Worm (Caenorhabditis elegans) whole organism, early embryonic: ENCODE measurements around the gene ceeh-1.

Experiments
- B0310.2 ChIP-seq: sonication (generic microtip); optimal IDR thresholded peaks from 2 replicates; lab custom pipeline; 2016; ENCODE audit warnings: mild to moderate bottlenecking, missing genetic modification characterization, missing compliant biosample characterization
- ama-1 ChIP-seq: fragments of 150-350 bp; optimal IDR thresholded peaks from 2 replicates; lab custom pipeline; 2014
- ceh-13 ChIP-seq: fragments of 200-800 bp; sonication (Bioruptor generic); optimal IDR thresholded peaks from 2 replicates; lab custom pipeline; 2018; ENCODE audit warnings: mild to moderate bottlenecking, missing genetic modification characterization, missing compliant biosample characterization
- flt-1 ChIP-seq: fragments of 200-800 bp; sonication (Bioruptor generic); IDR thresholded peaks from 2 replicates; pipeline ENCODE4 v1.3.6; 2022; ENCODE audit warnings: missing genetic modification characterization, missing compliant biosample characterization
- hmg-4 ChIP-seq: fragments of 200-800 bp; sonication (Bioruptor generic); optimal IDR thresholded peaks from 2 replicates; lab custom pipeline; 2018; ENCODE audit warnings: mild to moderate bottlenecking, missing genetic modification characterization, missing compliant biosample characterization

- TF ChIP-seq B0310.2, result no peak
- TF ChIP-seq ama-1 (lab: Kevin White, UChicago), result no peak
- no peak for TF ChIP-seq flt-1
- no peak for TF ChIP-seq ceh-13 (GFP tag; lab: Kevin White, UChicago)
- TF ChIP-seq hmg-4, result no peak
Observed at ce11 chrIII:839491-839890, 7.4 kb upstream of the ceeh-1 start, which contains the start of gene dos-3.
